Worm (Caenorhabditis elegans): ENCODE measurements around the gene F09C6.16.

Gene F09C6.16

DNA sequence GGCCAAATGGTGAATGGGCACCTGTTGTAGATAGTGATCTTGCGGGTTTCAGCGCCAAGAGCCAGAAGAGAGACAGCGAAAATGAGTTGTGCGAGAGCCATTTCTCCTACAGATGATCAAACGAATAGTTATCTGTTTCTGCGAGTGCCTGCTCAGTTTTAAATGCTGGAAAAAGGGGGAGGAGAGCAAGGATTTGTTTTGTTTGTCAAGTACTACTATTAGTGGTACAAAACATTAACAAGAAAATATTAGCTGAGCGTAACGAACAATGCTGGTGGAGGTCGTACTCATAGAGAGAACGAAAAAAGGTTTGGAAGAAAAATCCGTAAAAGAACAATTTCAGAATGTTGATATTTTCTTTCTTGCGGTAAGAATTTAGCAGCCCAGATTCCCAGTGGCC lies 38.4 kb downstream of the F09C6.16 start, which contains the start of gene thn-4:
Gene thn-4, minus strand, starts transcription at position 101 of the 400 bp plus-strand sequence.
- TF ChIP-seq sptf-1 (tag; optimal IDR thresholded peaks at IDR 0.05): no peak
- TF ChIP-seq ceh-88 (GFP tag; IDR thresholded peaks at IDR 0.05): no peak
- TF ChIP-seq nhr-11 (tag; optimal IDR thresholded peaks at IDR 0.05): no peak
- TF ChIP-seq ztf-4 (tag; optimal IDR thresholded peaks at IDR 0.05): no peak
- no peak for TF ChIP-seq efl-1 (optimal IDR thresholded peaks at IDR 0.05)
- peak in 1 of 2 experiments; percentile 24 for TF ChIP-seq efl-1 (GFP tag; optimal IDR thresholded peaks at IDR 0.05 in 1 of 2)

DNA sequence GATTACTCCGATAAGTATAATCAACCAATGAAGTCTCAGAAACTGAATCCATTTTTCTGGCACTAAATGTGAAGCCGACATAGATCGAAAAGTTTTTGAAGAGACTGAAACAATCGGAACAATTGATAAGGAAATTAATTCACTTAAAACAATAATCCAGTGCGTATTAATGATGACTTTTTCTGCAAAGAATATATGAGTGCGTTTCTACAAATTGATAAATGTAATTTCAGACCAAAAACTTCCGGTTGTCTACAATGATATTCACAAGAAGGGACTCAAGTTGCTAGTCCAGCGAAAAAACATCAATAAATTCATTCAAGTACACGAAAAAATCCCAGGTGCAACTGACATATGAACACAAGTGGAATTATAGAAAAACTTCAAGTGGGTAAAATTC lies 40.0 kb downstream of the F09C6.16 start, which contains the start of gene clec-33:
Gene clec-33, minus strand, starts transcription at position 101 of the 400 bp plus-strand sequence.
- TF ChIP-seq rnt-1 (tag; optimal IDR thresholded peaks at IDR 0.05): no peak
- no peak for TF ChIP-seq nhr-71 (tag; optimal IDR thresholded peaks at IDR 0.05)
- no peak for TF ChIP-seq ets-5 (GFP tag; IDR thresholded peaks at IDR 0.05)
- TF ChIP-seq dsc-1 (tag; optimal IDR thresholded peaks at IDR 0.05): no peak
- no peak for TF ChIP-seq nhr-47 (tag; optimal IDR thresholded peaks at IDR 0.05)

DNA sequence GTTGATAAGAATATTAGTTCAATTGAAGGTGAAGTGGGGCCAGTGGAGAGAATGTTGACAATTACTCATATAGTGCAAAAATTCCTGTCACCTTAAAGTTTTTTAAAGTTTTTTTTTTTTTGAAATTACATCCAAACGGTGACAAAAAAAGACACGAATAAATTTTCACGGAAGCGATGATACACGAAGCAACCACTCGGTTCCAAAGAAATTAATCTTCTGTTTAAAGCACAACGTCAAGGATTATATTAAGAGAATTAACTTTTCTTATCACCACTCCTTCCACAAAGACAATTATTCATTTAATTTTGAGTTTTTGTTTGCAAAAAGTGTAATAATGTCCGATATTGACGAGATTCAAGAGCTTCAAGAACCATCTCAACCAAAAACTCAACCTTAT lies 44.4 kb downstream of the F09C6.16 start, which contains the start of gene clec-28:
Gene clec-28, plus strand, starts transcription at position 301 of the 400 bp plus-strand sequence.
- TF ChIP-seq unc-98 (GFP tag; IDR thresholded peaks at IDR 0.05) (no peak), isw-1 (GFP tag; IDR thresholded peaks at IDR 0.05) (no peak), nhr-20 (tag; optimal IDR thresholded peaks at IDR 0.05) (no peak), lir-3 (tag; optimal IDR thresholded peaks at IDR 0.05; ENCODE audit: poor library complexity) (no peak), ceh-88 (GFP tag; IDR thresholded peaks at IDR 0.05) (no peak), blmp-1 (tag; optimal IDR thresholded peaks at IDR 0.05) (no peak), hlh-4 (tag; optimal IDR thresholded peaks at IDR 0.05) (no peak), aly-2 (tag; optimal IDR thresholded peaks at IDR 0.05) (no peak), nhr-77 (tag; optimal IDR thresholded peaks at IDR 0.05) (no peak), nhr-12 (tag; optimal IDR thresholded peaks at IDR 0.05) (no peak), nhr-90 (tag; optimal IDR thresholded peaks at IDR 0.05; ENCODE audit: poor library complexity) (no peak), lin-13 (GFP tag; optimal IDR thresholded peaks at IDR 0.05) (no peak), ceh-8 (GFP tag; optimal IDR thresholded peaks at IDR 0.05) (no peak), lin-14 (GFP tag; optimal IDR thresholded peaks at IDR 0.05) (no peak), C16A3.4 (tag; optimal IDR thresholded peaks at IDR 0.05) (no peak)

DNA sequence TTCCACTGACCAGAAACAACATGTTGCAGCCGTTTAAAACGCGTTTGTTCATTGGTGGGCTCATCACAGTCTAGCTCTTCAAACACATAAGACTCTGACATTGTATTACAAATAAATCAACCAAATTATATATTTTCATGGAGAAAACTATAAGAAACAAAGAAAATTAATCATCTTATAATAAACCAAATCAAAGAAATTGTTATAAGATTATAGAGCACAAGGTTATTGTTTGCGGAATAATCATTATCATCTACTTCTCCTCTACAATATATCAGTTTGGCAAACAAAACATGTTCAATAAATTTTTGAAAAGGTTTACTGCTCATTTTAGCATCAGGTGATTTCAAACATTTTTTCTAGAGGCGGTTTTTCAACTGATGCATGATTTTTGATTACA lies 48.1 kb downstream of the F09C6.16 start, which contains the start of the genes clec-32 and clec-24:
Gene clec-32, minus strand, starts transcription at position 101 of the 400 bp plus-strand sequence.
Gene clec-24, plus strand, starts transcription at position 294 of the 400 bp plus-strand sequence.
- no peak for TF ChIP-seq ceh-90 (tag; optimal IDR thresholded peaks at IDR 0.05)
- no peak for TF ChIP-seq skn-1 (tag; optimal IDR thresholded peaks at IDR 0.05)
- no peak for TF ChIP-seq unc-98 (GFP tag; IDR thresholded peaks at IDR 0.05)
- TF ChIP-seq F16B12.6 (tag; optimal IDR thresholded peaks at IDR 0.05): no peak
- no peak for TF ChIP-seq tlp-1 (tag; optimal IDR thresholded peaks at IDR 0.05)
- no peak for TF ChIP-seq elt-3 (tag; optimal IDR thresholded peaks at IDR 0.05)
- TF ChIP-seq C16A3.4 (tag; optimal IDR thresholded peaks at IDR 0.05): no peak
- no peak for TF ChIP-seq ces-1 (GFP tag; optimal IDR thresholded peaks at IDR 0.05)
- TF ChIP-seq C04F5.9 (tag; optimal IDR thresholded peaks at IDR 0.05): no peak
- TF ChIP-seq nhr-12 (tag; optimal IDR thresholded peaks at IDR 0.05): no peak
- no peak for TF ChIP-seq mdl-1 (tag; optimal IDR thresholded peaks at IDR 0.05)
- TF ChIP-seq ceh-63 (GFP tag; optimal IDR thresholded peaks at IDR 0.05): no peak

DNA sequence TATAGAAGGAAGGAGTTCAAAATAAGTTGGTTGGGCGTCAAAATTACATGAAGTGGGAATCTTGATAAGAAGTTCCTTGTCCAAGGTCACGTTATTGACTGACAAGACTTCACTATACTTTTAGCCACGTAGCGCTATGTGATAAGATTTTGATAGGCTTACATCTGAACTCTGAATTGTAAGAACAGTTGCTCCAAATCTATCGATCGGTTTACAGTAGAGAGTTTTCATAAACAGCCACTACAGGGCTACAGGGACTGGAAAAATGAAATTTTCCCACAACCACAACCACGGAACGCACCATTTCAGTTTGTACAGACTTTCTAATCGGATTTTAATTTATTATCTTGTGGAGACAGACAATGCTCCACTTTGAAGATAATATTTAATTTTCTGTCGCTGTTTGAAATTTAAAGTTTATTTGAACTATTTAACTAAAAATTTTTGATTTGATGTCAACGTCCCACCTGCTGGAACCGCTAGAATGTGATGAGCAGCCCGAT lies 51.7 kb downstream of the F09C6.16 start, which contains the start of the genes clec-31 and clec-22:
Gene clec-31, minus strand, starts transcription at position 101 of the 503 bp plus-strand sequence.
Gene clec-22, plus strand, starts transcription at position 453 of the 503 bp plus-strand sequence.
- TF ChIP-seq ceh-63 (GFP tag; optimal IDR thresholded peaks at IDR 0.05): no peak
- no peak for TF ChIP-seq ceh-8 (GFP tag; optimal IDR thresholded peaks at IDR 0.05)

Measured in whole organism, L1 larva.